Worm (Caenorhabditis elegans) whole organism, L1 larva: ENCODE data around the gene gcc-2.

ENCODE experiments used
- C16A3.4 ChIP-seq: fragments of 150-350 bp; optimal IDR thresholded peaks from 2 replicates; lab custom pipeline; 2014; ENCODE audit warnings: missing biosample characterization, missing genetic modification characterization
- C34B4.2 ChIP-seq: sonication (generic microtip); optimal IDR thresholded peaks from 2 replicates; lab custom pipeline; 2017; ENCODE audit warnings: mild to moderate bottlenecking, missing genetic modification characterization, missing compliant biosample characterization
- F16B12.6 ChIP-seq: fragments of 150-350 bp; optimal IDR thresholded peaks from 2 replicates; lab custom pipeline; 2014; ENCODE audit warnings: missing biosample characterization, missing genetic modification characterization
- aha-1 ChIP-seq: fragments of 150-350 bp; optimal IDR thresholded peaks from 2 replicates; lab custom pipeline; 2014; ENCODE audit warnings: missing biosample characterization, missing genetic modification characterization
- aly-2 ChIP-seq: fragments of 150-350 bp; optimal IDR thresholded peaks from 2 replicates; lab custom pipeline; 2014; ENCODE audit warnings: missing biosample characterization, missing genetic modification characterization
- ama-1 ChIP-seq: fragments of 150-350 bp; optimal IDR thresholded peaks from 2 replicates; lab custom pipeline; 2014
- ceh-63 ChIP-seq: fragments of 200-800 bp; sonication (Bioruptor generic); optimal IDR thresholded peaks from 2 replicates; lab custom pipeline; 2018; ENCODE audit warnings: mild to moderate bottlenecking, missing genetic modification characterization, missing compliant biosample characterization
- ceh-8 ChIP-seq: fragments of 200-800 bp; sonication (Bioruptor generic); optimal IDR thresholded peaks from 2 replicates; lab custom pipeline; 2018; ENCODE audit warnings: mild to moderate bottlenecking, missing genetic modification characterization, moderate library complexity, missing compliant biosample characterization
- ceh-82 ChIP-seq, 3 experiments: fragments of 150-350 bp in 1 of 3; sonication (generic microtip) in 2 of 3; optimal IDR thresholded peaks; 2 replicates each; lab custom pipeline; 2014 to 2017; ENCODE audit warnings: missing biosample characterization in 3 of 3, missing genetic modification characterization in 3 of 3
- dpl-1 ChIP-seq, 3 experiments: fragments of 150-350 bp in 2 of 3; sonication (generic microtip) in 1 of 3; optimal IDR thresholded peaks; 2 replicates each; lab custom pipeline; 2014 to 2017; ENCODE audit warnings: missing biosample characterization in 3 of 3, missing genetic modification characterization in 3 of 3, missing genetic modification reagents in 3 of 3
- egl-27 ChIP-seq, 2 experiments: fragments of 150-350 bp in 1 of 2; sonication (generic microtip); optimal IDR thresholded peaks; 3 replicates each; lab custom pipeline; 2017 to 2018; ENCODE audit warnings: missing biosample characterization in 2 of 2, missing genetic modification characterization in 2 of 2, missing genetic modification reagents in 2 of 2
- elt-2 ChIP-seq: sonication (generic microtip); optimal IDR thresholded peaks from 2 replicates; lab custom pipeline; 2016; ENCODE audit warnings: missing genetic modification characterization, mild to moderate bottlenecking, inconsistent platforms, missing compliant biosample characterization, missing genetic modification reagents
- ets-5 ChIP-seq: fragments of 200-800 bp; sonication (Bioruptor generic); IDR thresholded peaks from 2 replicates; pipeline ENCODE4 v1.3.6; 2022; ENCODE audit warnings: missing genetic modification characterization, missing compliant biosample characterization
- fkh-8 ChIP-seq: sonication (generic microtip); optimal IDR thresholded peaks from 2 replicates; lab custom pipeline; 2016; ENCODE audit warnings: mild to moderate bottlenecking, missing genetic modification characterization, missing compliant biosample characterization
- fos-1 ChIP-seq: fragments of 150-350 bp; optimal IDR thresholded peaks from 2 replicates; lab custom pipeline; 2014; ENCODE audit warnings: missing biosample characterization, missing genetic modification characterization
- isw-1 ChIP-seq: fragments of 200-800 bp; sonication (Bioruptor generic); IDR thresholded peaks from 2 replicates; pipeline ENCODE4 v1.3.6; 2022; ENCODE audit warnings: missing genetic modification characterization, missing compliant biosample characterization
- lin-13 ChIP-seq: fragments of 150-350 bp; optimal IDR thresholded peaks from 2 replicates; lab custom pipeline; 2014; ENCODE audit warnings: missing biosample characterization, missing genetic modification reagents, missing genetic modification characterization
- lin-14 ChIP-seq: fragments of 200-800 bp; sonication (Bioruptor generic); optimal IDR thresholded peaks from 2 replicates; lab custom pipeline; 2018; ENCODE audit warnings: mild to moderate bottlenecking, missing genetic modification characterization, moderate library complexity, missing compliant biosample characterization
- lir-3 ChIP-seq: sonication (generic microtip); optimal IDR thresholded peaks from 2 replicates; lab custom pipeline; 2016; ENCODE audit warnings: mild to moderate bottlenecking, missing genetic modification characterization, moderate library complexity, missing compliant biosample characterization; ENCODE audit not compliant: poor library complexity
- nhr-12 ChIP-seq: sonication (generic microtip); optimal IDR thresholded peaks from 2 replicates; lab custom pipeline; 2017; ENCODE audit warnings: missing biosample characterization, missing genetic modification characterization
- nhr-20 ChIP-seq: sonication (generic microtip); optimal IDR thresholded peaks from 2 replicates; lab custom pipeline; 2016; ENCODE audit warnings: mild to moderate bottlenecking, missing genetic modification characterization, missing compliant biosample characterization
- nhr-237 ChIP-seq: fragments of 150-350 bp; optimal IDR thresholded peaks from 2 replicates; lab custom pipeline; 2014; ENCODE audit warnings: missing biosample characterization, missing genetic modification characterization
- nhr-28 ChIP-seq: fragments of 150-350 bp; optimal IDR thresholded peaks from 2 replicates; lab custom pipeline; 2014; ENCODE audit warnings: missing biosample characterization, missing genetic modification characterization
- nhr-47 ChIP-seq: sonication (generic microtip); optimal IDR thresholded peaks from 2 replicates; lab custom pipeline; 2016; ENCODE audit warnings: mild to moderate bottlenecking, missing genetic modification characterization, moderate library complexity, missing compliant biosample characterization
- nhr-71 ChIP-seq: sonication (generic microtip); optimal IDR thresholded peaks from 2 replicates; lab custom pipeline; 2016; ENCODE audit warnings: mild to moderate bottlenecking, missing genetic modification characterization, moderate library complexity, missing compliant biosample characterization
- nhr-76 ChIP-seq: sonication (generic microtip); optimal IDR thresholded peaks from 2 replicates; lab custom pipeline; 2017; ENCODE audit warnings: missing biosample characterization, missing genetic modification characterization
- nhr-77 ChIP-seq: fragments of 150-350 bp; optimal IDR thresholded peaks from 2 replicates; lab custom pipeline; 2014; ENCODE audit warnings: missing biosample characterization, missing genetic modification characterization
- nhr-84 ChIP-seq: sonication (generic microtip); optimal IDR thresholded peaks from 2 replicates; lab custom pipeline; 2017; ENCODE audit warnings: missing biosample characterization, missing genetic modification characterization
- nhr-85 ChIP-seq: sonication (generic microtip); peaks from one replicate; lab custom pipeline; 2016; ENCODE audit warnings: missing genetic modification characterization, inconsistent platforms, missing compliant biosample characterization
- pqm-1 ChIP-seq: sonication (generic microtip); optimal IDR thresholded peaks from 3 replicates; lab custom pipeline; 2017; ENCODE audit warnings: missing biosample characterization, missing genetic modification characterization
- rnt-1 ChIP-seq: sonication (generic microtip); optimal IDR thresholded peaks from 2 replicates; lab custom pipeline; 2016; ENCODE audit warnings: mild to moderate bottlenecking, missing genetic modification characterization, moderate library complexity, missing compliant biosample characterization
- snu-23 ChIP-seq: sonication (generic microtip); optimal IDR thresholded peaks from 2 replicates; lab custom pipeline; 2016; ENCODE audit warnings: missing genetic modification characterization, missing compliant biosample characterization
- sox-4 ChIP-seq: sonication (generic microtip); optimal IDR thresholded peaks from 2 replicates; lab custom pipeline; 2016; ENCODE audit warnings: missing genetic modification characterization, missing compliant biosample characterization
- sptf-1 ChIP-seq: fragments of 150-350 bp; optimal IDR thresholded peaks from 2 replicates; lab custom pipeline; 2014; ENCODE audit warnings: missing biosample characterization, missing genetic modification characterization
- sup-37 ChIP-seq: fragments of 200-800 bp; sonication (Bioruptor generic); optimal IDR thresholded peaks from 2 replicates; lab custom pipeline; 2018; ENCODE audit warnings: mild to moderate bottlenecking, missing genetic modification characterization, missing compliant biosample characterization
- tbx-2 ChIP-seq: sonication (generic microtip); optimal IDR thresholded peaks from 2 replicates; lab custom pipeline; 2016; ENCODE audit warnings: missing genetic modification characterization, missing compliant biosample characterization
- unc-130 ChIP-seq: fragments of 150-350 bp; optimal IDR thresholded peaks from 2 replicates; lab custom pipeline; 2017; ENCODE audit warnings: missing biosample characterization, missing genetic modification characterization, inconsistent platforms
- unc-30 ChIP-seq: sonication (generic microtip); optimal IDR thresholded peaks from 2 replicates; lab custom pipeline; 2017; ENCODE audit warnings: missing biosample characterization, missing genetic modification characterization
- unc-62 ChIP-seq: fragments of 150-350 bp; optimal IDR thresholded peaks from 2 replicates; lab custom pipeline; 2014; ENCODE audit warnings: missing biosample characterization, missing genetic modification reagents, missing genetic modification characterization
- unc-86 ChIP-seq: sonication (generic microtip); optimal IDR thresholded peaks from 2 replicates; lab custom pipeline; 2016; ENCODE audit warnings: missing genetic modification characterization, missing compliant biosample characterization
- unc-98 ChIP-seq: fragments of 200-800 bp; sonication (Bioruptor generic); IDR thresholded peaks from 2 replicates; pipeline ENCODE4 v1.3.6; 2022; ENCODE audit warnings: missing genetic modification characterization, missing compliant biosample characterization
- vab-15 ChIP-seq: sonication (generic microtip); optimal IDR thresholded peaks from 2 replicates; lab custom pipeline; 2017; ENCODE audit warnings: missing genotype, mild to moderate bottlenecking, missing genetic modification characterization, missing compliant biosample characterization
- xbp-1 ChIP-seq: sonication (generic microtip); optimal IDR thresholded peaks from 2 replicates; lab custom pipeline; 2016; ENCODE audit warnings: missing genetic modification characterization, missing compliant biosample characterization
- zag-1 ChIP-seq: fragments of 150-350 bp; optimal IDR thresholded peaks from 2 replicates; lab custom pipeline; 2014; ENCODE audit warnings: missing biosample characterization, missing genetic modification characterization

Gene gcc-2

DNA sequence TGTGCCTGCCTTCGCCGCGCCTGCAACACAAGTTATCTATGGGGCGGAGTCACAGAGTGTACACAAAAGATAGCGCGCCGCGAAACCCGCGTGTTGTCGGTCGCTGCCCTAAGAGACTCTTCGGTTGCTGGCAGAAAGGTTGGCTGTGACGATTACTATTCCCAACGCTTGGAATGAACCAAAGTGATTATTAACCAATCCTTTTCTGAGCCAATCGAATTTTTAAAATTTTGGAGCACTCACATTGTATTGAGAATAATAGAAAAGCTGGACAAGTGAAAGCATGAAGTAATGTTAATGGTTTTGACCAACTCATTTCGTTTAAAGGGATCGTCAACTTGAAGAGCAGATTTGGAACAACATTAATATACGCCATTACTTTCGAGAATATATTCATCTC lies 44.7 kb downstream of the gcc-2 start (continued):
- no peak for TF ChIP-seq nhr-76 (tag; lab: Kevin White, UChicago)
- TF ChIP-seq sup-37 (GFP tag; lab: Kevin White, UChicago): peak; percentile 55
- TF ChIP-seq unc-98 (GFP tag; lab: Robert Waterston, UW): no peak; the same call in 1 of the 2 replicates
- no peak for TF ChIP-seq fkh-8 (tag; lab: Kevin White, UChicago)
- no peak for TF ChIP-seq unc-30 (tag; lab: Kevin White, UChicago)
- TF ChIP-seq fos-1 (tag; lab: Kevin White, UChicago): peak; percentile 44
- TF ChIP-seq lin-13 (GFP tag; lab: Kevin White, UChicago): no peak
- no peak for TF ChIP-seq isw-1 (GFP tag; lab: Robert Waterston, UW)
- TF ChIP-seq elt-2 (tag; lab: Kevin White, UChicago): peak; percentile 91
- no peak for TF ChIP-seq aha-1
- no peak for TF ChIP-seq nhr-12
- TF ChIP-seq nhr-28: no peak
- TF ChIP-seq nhr-237: no peak
- TF ChIP-seq aly-2 (tag; lab: Kevin White, UChicago): peak; percentile 77
- no peak for TF ChIP-seq pqm-1 (tag; lab: Kevin White, UChicago)
- no peak for TF ChIP-seq sptf-1
- TF ChIP-seq sox-4 (tag; lab: Kevin White, UChicago): no peak
- peak; percentile 64 for TF ChIP-seq lin-14 (GFP tag; lab: Kevin White, UChicago)
- no peak for TF ChIP-seq C34B4.2 (tag; lab: Kevin White, UChicago)
- TF ChIP-seq unc-62 (GFP tag; lab: Kevin White, UChicago): no peak
- no peak for TF ChIP-seq zag-1 (tag; lab: Kevin White, UChicago)
- TF ChIP-seq rnt-1 (tag; lab: Kevin White, UChicago): peak; percentile 90
- peak; percentile 88 for TF ChIP-seq nhr-85 (tag; lab: Kevin White, UChicago)
- TF ChIP-seq nhr-20 (tag; lab: Kevin White, UChicago): peak; percentile 80
- no peak for TF ChIP-seq ets-5 (GFP tag; lab: Robert Waterston, UW)
- TF ChIP-seq vab-15 (tag; lab: Kevin White, UChicago): no peak
- no peak for TF ChIP-seq egl-27 (tag; optimal IDR thresholded peaks at IDR 0.05; lab: Kevin White, UChicago)
- TF ChIP-seq unc-86: peak; percentile 32
- peak; percentile 8 for TF ChIP-seq ceh-8 (GFP tag; lab: Kevin White, UChicago)
- peak; percentile 81 for TF ChIP-seq snu-23
- TF ChIP-seq xbp-1 (tag; lab: Kevin White, UChicago): peak; percentile 58
- TF ChIP-seq dpl-1 (GFP tag; optimal IDR thresholded peaks at IDR 0.05; lab: Kevin White, UChicago): peak; percentile 7 to 46 (median 25)
- no peak for TF ChIP-seq ceh-63 (GFP tag; lab: Kevin White, UChicago)
- peak; percentile 84 for TF ChIP-seq nhr-47 (tag; lab: Kevin White, UChicago)
- peak; percentile 60 for TF ChIP-seq tbx-2 (tag; lab: Kevin White, UChicago)
- peak; percentile 43 to 56 (median 48) for TF ChIP-seq ceh-82 (tag; optimal IDR thresholded peaks at IDR 0.05; lab: Kevin White, UChicago)

DNA sequence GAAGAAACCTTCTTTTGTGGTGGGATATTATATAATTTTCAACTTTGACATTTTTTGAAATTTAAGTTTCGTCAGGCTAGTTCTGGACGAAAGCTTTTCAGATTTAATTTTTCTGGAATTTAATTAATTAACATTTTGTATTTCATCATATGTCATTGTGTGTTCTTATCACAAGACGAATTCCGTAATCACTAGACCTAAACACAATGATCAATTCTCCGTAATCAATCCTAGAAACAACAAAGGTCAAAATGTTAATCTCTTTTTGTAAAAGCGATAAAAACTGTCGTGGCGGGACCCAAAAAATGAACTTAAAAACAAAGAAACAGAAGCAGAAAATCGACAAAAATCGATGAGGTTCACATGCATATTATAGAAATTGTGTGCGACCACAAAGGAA lies 47.2 kb downstream of the gcc-2 start:
- peak; percentile 29 for TF ChIP-seq nhr-71 (tag; lab: Kevin White, UChicago)
- no peak for TF ChIP-seq nhr-84 (tag; lab: Kevin White, UChicago)
- peak; percentile 50 for TF ChIP-seq elt-2 (tag; lab: Kevin White, UChicago)

ce11 chrIII:9713862-9714261 lies 48.1 kb downstream of the gcc-2 start, which contains the start of gene ncx-6:
Gene ncx-6, minus strand, starts transcription at chrIII:9713949.
- TF ChIP-seq unc-130 (tag; lab: Kevin White, UChicago) (no peak), C16A3.4 (tag; lab: Kevin White, UChicago) (no peak), ama-1 (lab: Kevin White, UChicago) (no peak), nhr-76 (tag; lab: Kevin White, UChicago) (no peak), elt-2 (tag; lab: Kevin White, UChicago) (peak; percentile 34), lir-3 (tag; lab: Kevin White, UChicago) (no peak), nhr-77 (tag; lab: Kevin White, UChicago) (no peak), F16B12.6 (no peak)
